Worm (Caenorhabditis elegans) whole organism, midembryonic: ENCODE results near the gene clh-6.
A peak's percentile ranks its signal among the peaks of the same experiment; 100 is the strongest.

Experiments used
- T22C8.4 ChIP-seq: fragments of 200-800 bp; sonication (Bioruptor generic); IDR thresholded peaks from 2 replicates; pipeline ENCODE4 v1.3.6; 2022; ENCODE audit warnings: missing genetic modification characterization, missing compliant biosample characterization
- cog-1 ChIP-seq: sonication (generic microtip); optimal IDR thresholded peaks from 2 replicates; lab custom pipeline; 2016; ENCODE audit warnings: missing genetic modification characterization, missing compliant biosample characterization
- flt-1 ChIP-seq: fragments of 200-800 bp; sonication (Bioruptor generic); IDR thresholded peaks from 2 replicates; pipeline ENCODE4 v1.3.6; 2022; ENCODE audit warnings: missing genetic modification characterization, missing compliant biosample characterization
- klf-2 ChIP-seq: fragments of 200-800 bp; sonication (Bioruptor generic); conservative IDR thresholded peaks from 2 replicates; pipeline ENCODE4 v1.3.6; 2022; ENCODE audit warnings: missing genetic modification reagents, missing genetic modification characterization, missing compliant biosample characterization
- med-1 ChIP-seq: sonication (generic microtip); optimal IDR thresholded peaks from 2 replicates; lab custom pipeline; 2017; ENCODE audit warnings: missing genetic modification characterization, mild to moderate bottlenecking, missing compliant biosample characterization, antibody characterized with exemption, missing genetic modification reagents; ENCODE audit not compliant: insufficient read depth
- ref-1 ChIP-seq: fragments of 200-800 bp; sonication (Bioruptor generic); conservative IDR thresholded peaks from 2 replicates; pipeline ENCODE4 v1.3.6; 2022; ENCODE audit warnings: missing genetic modification reagents, missing genetic modification characterization, missing compliant biosample characterization
- tab-1 ChIP-seq: fragments of 200-800 bp; sonication (Bioruptor generic); IDR thresholded peaks from 2 replicates; pipeline ENCODE4 v1.3.6; 2022; ENCODE audit warnings: missing genetic modification characterization, missing compliant biosample characterization
- ztf-23 ChIP-seq: fragments of 200-800 bp; sonication (Bioruptor generic); IDR thresholded peaks from 2 replicates; pipeline ENCODE4 v1.3.6; 2022; ENCODE audit warnings: missing genetic modification reagents, missing genetic modification characterization, missing compliant biosample characterization
- ztf-29 ChIP-seq: fragments of 200-800 bp; sonication (Bioruptor generic); IDR thresholded peaks from 2 replicates; pipeline ENCODE4 v1.3.6; 2022; ENCODE audit warnings: missing genetic modification reagents, missing genetic modification characterization, missing compliant biosample characterization

The clh-6 gene

ce11 chrV:12040823-12041606, 22.2 kb downstream of the clh-6 start, which contains the start of the genes kup-1 and F10C2.4:
Gene kup-1, minus strand, starts transcription at chrV:12040873.
Gene F10C2.4, plus strand, starts transcription at chrV:12041556.
- TF ChIP-seq klf-2 (GFP tag; lab: Robert Waterston, UW) (no peak), ztf-23 (no peak), cog-1 (tag; lab: Kevin White, UChicago) (peak; percentile 53)

- TF ChIP-seq ref-1 (GFP tag; lab: Robert Waterston, UW) (no peak), med-1 (GFP tag; lab: Kevin White, UChicago) (no peak)
Observed at ce11 chrV:12039755-12040154, 23.4 kb downstream of the clh-6 start.

- TF ChIP-seq ref-1 (GFP tag; lab: Robert Waterston, UW) (0 out of 2 replicates have a peak, but pooled peaks have one; percentile 8), ztf-29 (no peak), T22C8.4 (GFP tag; lab: Robert Waterston, UW) (no peak), ztf-23 (peak; percentile 67; the same call in 1 of the 2 replicates), flt-1 (GFP tag; lab: Robert Waterston, UW) (0 out of 2 replicates have a peak, but pooled peaks have one; percentile 36), med-1 (GFP tag; lab: Kevin White, UChicago) (no peak), cog-1 (tag; lab: Kevin White, UChicago) (no peak), tab-1 (GFP tag; lab: Robert Waterston, UW) (no peak; the same call in 1 of the 2 replicates), klf-2 (GFP tag; lab: Robert Waterston, UW) (no peak)
Observed at ce11 chrV:12038783-12039182, 24.4 kb downstream of the clh-6 start.

ce11 chrV:12038317-12038716, 24.9 kb downstream of the clh-6 start:
- TF ChIP-seq tab-1 (GFP tag; lab: Robert Waterston, UW) (no peak), cog-1 (tag; lab: Kevin White, UChicago) (no peak), med-1 (GFP tag; lab: Kevin White, UChicago) (no peak), T22C8.4 (GFP tag; lab: Robert Waterston, UW) (no peak), flt-1 (GFP tag; lab: Robert Waterston, UW) (no peak), ztf-23 (no peak), klf-2 (GFP tag; lab: Robert Waterston, UW) (no peak), ztf-29 (no peak), ref-1 (GFP tag; lab: Robert Waterston, UW) (no peak)

ce11 chrV:12037889-12038288, 25.3 kb downstream of the clh-6 start:
- TF ChIP-seq flt-1 (GFP tag; lab: Robert Waterston, UW) (no peak), T22C8.4 (GFP tag; lab: Robert Waterston, UW) (no peak), klf-2 (GFP tag; lab: Robert Waterston, UW) (no peak), ztf-29 (no peak), ztf-23 (no peak), tab-1 (GFP tag; lab: Robert Waterston, UW) (no peak), ref-1 (GFP tag; lab: Robert Waterston, UW) (no peak), med-1 (GFP tag; lab: Kevin White, UChicago) (no peak), cog-1 (tag; lab: Kevin White, UChicago) (no peak)

- TF ChIP-seq cog-1 (tag; lab: Kevin White, UChicago), result no peak
Observed at ce11 chrV:12036129-12036528, 27.0 kb downstream of the clh-6 start.

ce11 chrV:12033841-12034240, 29.3 kb downstream of the clh-6 start:
- TF ChIP-seq flt-1 (GFP tag; lab: Robert Waterston, UW) (no peak), ref-1 (GFP tag; lab: Robert Waterston, UW) (no peak), ztf-23 (no peak), ztf-29 (no peak), tab-1 (GFP tag; lab: Robert Waterston, UW) (no peak), T22C8.4 (GFP tag; lab: Robert Waterston, UW) (no peak), cog-1 (tag; lab: Kevin White, UChicago) (no peak), med-1 (GFP tag; lab: Kevin White, UChicago) (no peak), klf-2 (GFP tag; lab: Robert Waterston, UW) (no peak)

ce11 chrV:12032060-12032459, 31.1 kb downstream of the clh-6 start, which contains the start of gene pkc-1:
Gene pkc-1, minus strand, starts transcription at chrV:12032160.
- TF ChIP-seq med-1 (GFP tag; lab: Kevin White, UChicago), result no peak
- TF ChIP-seq ztf-23, result no peak
- TF ChIP-seq klf-2 (GFP tag; lab: Robert Waterston, UW), result no peak
- TF ChIP-seq cog-1 (tag; lab: Kevin White, UChicago), result no peak

- TF ChIP-seq tab-1 (GFP tag; lab: Robert Waterston, UW) (no peak), klf-2 (GFP tag; lab: Robert Waterston, UW) (no peak), med-1 (GFP tag; lab: Kevin White, UChicago) (no peak), ztf-29 (no peak), T22C8.4 (GFP tag; lab: Robert Waterston, UW) (no peak), ref-1 (GFP tag; lab: Robert Waterston, UW) (no peak), ztf-23 (no peak), cog-1 (tag; lab: Kevin White, UChicago) (no peak), flt-1 (GFP tag; lab: Robert Waterston, UW) (no peak)
Observed at ce11 chrV:12028151-12028550, 35.0 kb downstream of the clh-6 start.
